Fruit fly (Drosophila melanogaster): ENCODE measurements around the gene CG11279.

DNA sequence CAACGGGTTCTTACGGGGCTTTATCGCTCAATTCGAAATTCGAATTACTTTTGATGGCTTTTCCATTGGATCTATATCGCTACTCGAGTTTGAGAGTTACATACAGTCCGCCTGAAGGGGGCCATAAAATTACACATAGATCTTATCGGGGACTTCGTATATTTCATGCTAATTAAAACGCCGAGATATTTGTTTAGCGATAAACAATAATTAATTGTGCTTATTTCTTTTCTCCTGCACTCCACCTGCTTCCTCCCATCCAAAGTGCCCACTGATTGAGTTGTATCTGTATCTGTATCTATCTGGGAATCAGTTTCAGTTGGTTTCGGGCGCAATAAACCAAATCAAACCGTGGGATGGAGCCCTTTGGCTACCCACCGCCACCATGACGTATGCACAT is 18.8 kb downstream of the CG11279 start:
- TF ChIP-seq CTCF (optimal IDR thresholded peaks at IDR 0.05), result no peak
- no peak for TF ChIP-seq CG8478 (optimal IDR thresholded peaks at IDR 0.05)

Data from S2 (cell line).